Worm (Caenorhabditis elegans) whole organism, mixed stage, embryonic: ENCODE data around the gene R02C2.7.
A peak's percentile ranks its signal among the peaks of the same experiment; 100 is the strongest.

Experiments
- M03D4.4 ChIP-seq: sonication (generic microtip); optimal IDR thresholded peaks from 2 replicates; lab custom pipeline; 2017; ENCODE audit warnings: mild to moderate bottlenecking, missing genetic modification characterization, missing compliant biosample characterization
- bed-3 ChIP-seq: fragments of 200-800 bp; sonication (Bioruptor generic); optimal IDR thresholded peaks from 3 replicates; lab custom pipeline; 2018; ENCODE audit warnings: mild to moderate bottlenecking, missing genetic modification characterization, moderate library complexity, missing compliant biosample characterization
- blmp-1 ChIP-seq: fragments of 150-350 bp; optimal IDR thresholded peaks from 2 replicates; lab custom pipeline; 2014; ENCODE audit warnings: missing biosample characterization, missing genetic modification characterization
- ceh-43 ChIP-seq: fragments of 200-800 bp; sonication (Bioruptor generic); optimal IDR thresholded peaks from 2 replicates; lab custom pipeline; 2018; ENCODE audit warnings: mild to moderate bottlenecking, missing genetic modification characterization, moderate library complexity, missing compliant biosample characterization
- ceh-83 ChIP-seq: fragments of 200-800 bp; sonication (Bioruptor generic); optimal IDR thresholded peaks from 2 replicates; lab custom pipeline; 2018; ENCODE audit warnings: mild to moderate bottlenecking, missing genetic modification characterization, missing compliant biosample characterization
- ces-1 ChIP-seq: fragments of 150-350 bp; optimal IDR thresholded peaks from 2 replicates; lab custom pipeline; 2014; ENCODE audit warnings: missing biosample characterization, missing genetic modification reagents, missing genetic modification characterization
- cnd-1 ChIP-seq: fragments of 200-800 bp; sonication (Bioruptor generic); optimal IDR thresholded peaks from 2 replicates; lab custom pipeline; 2018; ENCODE audit warnings: mild to moderate bottlenecking, missing genetic modification characterization, missing compliant biosample characterization
- drap-1 ChIP-seq: fragments of 200-800 bp; sonication (Bioruptor generic); optimal IDR thresholded peaks from 3 replicates; lab custom pipeline; 2018; ENCODE audit warnings: mild to moderate bottlenecking, missing genetic modification characterization, missing compliant biosample characterization
- elt-1 ChIP-seq: sonication (generic microtip); optimal IDR thresholded peaks from 2 replicates; lab custom pipeline; 2017; ENCODE audit warnings: missing genetic modification characterization, mild to moderate bottlenecking, missing compliant biosample characterization, antibody characterized with exemption, moderate library complexity, borderline replicate concordance; ENCODE audit not compliant: insufficient read depth
- elt-3 ChIP-seq: fragments of 150-350 bp; optimal IDR thresholded peaks from 2 replicates; lab custom pipeline; 2014; ENCODE audit warnings: missing biosample characterization, missing genetic modification characterization
- flh-1 ChIP-seq: fragments of 200-800 bp; sonication (Bioruptor generic); optimal IDR thresholded peaks from 2 replicates; lab custom pipeline; 2018; ENCODE audit warnings: mild to moderate bottlenecking, missing genetic modification characterization, moderate library complexity, missing compliant biosample characterization
- hlh-1 ChIP-seq: fragments of 150-350 bp; optimal IDR thresholded peaks from 2 replicates; lab custom pipeline; 2014; ENCODE audit warnings: missing biosample characterization, missing genetic modification reagents, missing genetic modification characterization
- lin-13 ChIP-seq: fragments of 150-350 bp; optimal IDR thresholded peaks from 2 replicates; lab custom pipeline; 2014; ENCODE audit warnings: missing biosample characterization, missing genetic modification characterization
- lsy-2 ChIP-seq: fragments of 150-350 bp; optimal IDR thresholded peaks from 2 replicates; lab custom pipeline; 2014; ENCODE audit warnings: missing biosample characterization, missing genetic modification characterization
- mab-5 ChIP-seq: fragments of 150-350 bp; optimal IDR thresholded peaks from 2 replicates; lab custom pipeline; 2014; ENCODE audit warnings: missing biosample characterization, missing genetic modification characterization
- mep-1 ChIP-seq: fragments of 150-350 bp; optimal IDR thresholded peaks from 2 replicates; lab custom pipeline; 2017; ENCODE audit warnings: missing biosample characterization, missing genetic modification reagents, missing genetic modification characterization, inconsistent platforms
- mls-2 ChIP-seq: sonication (generic microtip); optimal IDR thresholded peaks from 2 replicates; lab custom pipeline; 2016; ENCODE audit warnings: mild to moderate bottlenecking, missing genetic modification characterization, moderate library complexity, missing compliant biosample characterization
- nhr-12 ChIP-seq: fragments of 150-350 bp; optimal IDR thresholded peaks from 2 replicates; lab custom pipeline; 2014; ENCODE audit warnings: missing biosample characterization, missing genetic modification characterization
- nhr-28 ChIP-seq: fragments of 150-350 bp; optimal IDR thresholded peaks from 2 replicates; lab custom pipeline; 2014; ENCODE audit warnings: missing biosample characterization, missing genetic modification characterization
- nhr-76 ChIP-seq: sonication (generic microtip); optimal IDR thresholded peaks from 2 replicates; lab custom pipeline; 2017; ENCODE audit warnings: missing biosample characterization, missing genetic modification characterization
- pha-4 ChIP-seq: fragments of 150-350 bp; optimal IDR thresholded peaks from 2 replicates; lab custom pipeline; 2018; ENCODE audit warnings: missing biosample characterization, missing genetic modification reagents, missing genetic modification characterization
- sem-2 ChIP-seq: fragments of 200-800 bp; sonication (Bioruptor generic); optimal IDR thresholded peaks from 2 replicates; lab custom pipeline; 2018; ENCODE audit warnings: mild to moderate bottlenecking, missing genetic modification characterization, missing compliant biosample characterization
- snpc-4 ChIP-seq: fragments of 150-350 bp; optimal IDR thresholded peaks from 2 replicates; lab custom pipeline; 2014; ENCODE audit warnings: missing biosample characterization, missing genetic modification characterization
- sptf-1 ChIP-seq: sonication (generic microtip); optimal IDR thresholded peaks from 2 replicates; lab custom pipeline; 2017; ENCODE audit warnings: mild to moderate bottlenecking, missing genetic modification characterization, moderate library complexity, missing compliant biosample characterization
- tbx-8 ChIP-seq: fragments of 200-800 bp; sonication (Bioruptor generic); optimal IDR thresholded peaks from 2 replicates; lab custom pipeline; 2018; ENCODE audit warnings: mild to moderate bottlenecking, missing genetic modification characterization, moderate library complexity, missing compliant biosample characterization
- unc-120 ChIP-seq: sonication (generic microtip); optimal IDR thresholded peaks from 2 replicates; lab custom pipeline; 2017; ENCODE audit warnings: missing genetic modification characterization, missing compliant biosample characterization; ENCODE audit not compliant: poor library complexity, severe bottlenecking
- unc-39 ChIP-seq: fragments of 150-350 bp; optimal IDR thresholded peaks from 2 replicates; lab custom pipeline; 2014; ENCODE audit warnings: missing biosample characterization, missing genetic modification characterization
- unc-62 ChIP-seq: fragments of 150-350 bp; optimal IDR thresholded peaks from 2 replicates; lab custom pipeline; 2014; ENCODE audit warnings: missing biosample characterization, missing genetic modification reagents, missing genetic modification characterization
- zip-8 ChIP-seq: fragments of 150-350 bp; optimal IDR thresholded peaks from 2 replicates; lab custom pipeline; 2014; ENCODE audit warnings: missing biosample characterization, missing genetic modification characterization
- ztf-11 ChIP-seq: fragments of 150-350 bp; optimal IDR thresholded peaks from 2 replicates; lab custom pipeline; 2014; ENCODE audit warnings: missing biosample characterization, missing genetic modification characterization

The R02C2.7 gene

DNA sequence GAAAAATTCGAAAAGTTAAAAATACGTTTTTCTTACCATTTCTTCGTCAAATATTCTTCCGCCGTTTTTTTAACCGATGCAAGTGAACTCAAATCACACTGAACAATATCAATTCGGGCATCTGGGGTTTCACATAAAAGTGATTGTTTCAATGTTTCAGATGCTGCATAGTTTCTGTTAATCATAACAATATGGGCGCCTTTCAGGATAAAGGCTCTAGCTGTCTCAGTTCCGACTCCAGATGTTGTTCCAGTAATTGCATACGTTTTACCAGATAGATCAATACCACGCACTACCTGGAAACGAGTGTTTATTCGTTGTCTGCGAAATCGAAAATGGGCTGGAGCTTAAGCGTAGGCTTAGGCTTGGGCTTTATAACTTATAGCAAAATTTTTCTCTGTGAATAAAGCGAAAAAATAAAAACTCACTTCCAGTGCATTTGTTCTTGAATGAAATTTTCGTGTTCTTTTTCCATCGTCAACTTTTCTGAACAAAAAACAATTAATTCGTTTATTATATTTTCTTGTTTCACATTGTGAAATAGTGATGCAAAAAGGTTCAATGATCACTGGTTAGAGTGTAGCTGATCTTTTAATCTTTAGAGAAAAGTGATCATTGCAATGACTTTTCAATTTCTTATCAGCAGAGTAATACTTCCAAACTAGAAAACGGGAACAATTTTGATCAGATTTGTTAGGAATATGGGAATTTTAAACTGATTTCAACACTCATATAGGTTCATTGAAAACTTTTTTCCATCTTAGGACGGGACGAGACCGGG, 30.8 kb downstream of the R02C2.7 start:
- TF ChIP-seq lin-13 (tag; lab: Kevin White, UChicago) (no peak), hlh-1 (tag; lab: Kevin White, UChicago) (no peak), drap-1 (GFP tag; lab: Kevin White, UChicago) (no peak), ceh-43 (GFP tag; lab: Kevin White, UChicago) (no peak), mls-2 (no peak), mep-1 (no peak), sem-2 (no peak), tbx-8 (no peak), ces-1 (GFP tag; lab: Kevin White, UChicago) (no peak), cnd-1 (tag; lab: Kevin White, UChicago) (no peak), flh-1 (no peak), ztf-11 (no peak), nhr-12 (tag; lab: Kevin White, UChicago) (no peak), elt-3 (tag; lab: Kevin White, UChicago) (no peak), lsy-2 (tag; lab: Kevin White, UChicago) (no peak), ceh-83 (GFP tag; lab: Kevin White, UChicago) (no peak), sptf-1 (no peak), mab-5 (tag; lab: Kevin White, UChicago) (no peak)

DNA sequence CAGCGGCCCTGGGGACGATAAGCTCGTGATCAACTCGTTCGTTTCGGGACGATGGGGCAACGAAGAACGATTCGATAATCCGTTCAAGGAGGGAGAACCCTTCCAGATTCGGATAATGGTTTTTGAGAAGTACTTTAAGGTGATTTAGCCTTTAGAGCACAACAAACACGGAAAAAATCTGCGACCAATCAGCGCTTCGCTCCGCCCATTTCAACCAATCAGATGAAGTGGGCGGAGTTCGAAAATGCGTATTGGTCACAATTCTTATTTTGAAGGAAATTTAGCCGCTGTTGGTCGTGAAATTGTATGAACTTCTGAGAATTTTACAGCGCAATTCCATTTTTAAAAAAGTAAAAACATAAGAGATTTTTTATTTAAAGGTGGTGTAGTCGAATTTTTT, 35.6 kb downstream of the R02C2.7 start:
- TF ChIP-seq nhr-12 (tag; lab: Kevin White, UChicago) (no peak), unc-120 (tag; lab: Kevin White, UChicago) (no peak), cnd-1 (tag; lab: Kevin White, UChicago) (no peak), lsy-2 (tag; lab: Kevin White, UChicago) (no peak), lin-13 (tag; lab: Kevin White, UChicago) (no peak), bed-3 (GFP tag; lab: Kevin White, UChicago) (no peak), pha-4 (tag; lab: Kevin White, UChicago) (no peak), elt-1 (no peak), zip-8 (tag; lab: Kevin White, UChicago) (no peak), sptf-1 (no peak), M03D4.4 (tag; lab: Kevin White, UChicago) (no peak), tbx-8 (no peak), blmp-1 (tag; lab: Kevin White, UChicago) (no peak), flh-1 (no peak), nhr-76 (tag; lab: Kevin White, UChicago) (no peak), sem-2 (no peak), unc-62 (GFP tag; lab: Kevin White, UChicago) (no peak), nhr-28 (tag; lab: Kevin White, UChicago) (no peak)

DNA sequence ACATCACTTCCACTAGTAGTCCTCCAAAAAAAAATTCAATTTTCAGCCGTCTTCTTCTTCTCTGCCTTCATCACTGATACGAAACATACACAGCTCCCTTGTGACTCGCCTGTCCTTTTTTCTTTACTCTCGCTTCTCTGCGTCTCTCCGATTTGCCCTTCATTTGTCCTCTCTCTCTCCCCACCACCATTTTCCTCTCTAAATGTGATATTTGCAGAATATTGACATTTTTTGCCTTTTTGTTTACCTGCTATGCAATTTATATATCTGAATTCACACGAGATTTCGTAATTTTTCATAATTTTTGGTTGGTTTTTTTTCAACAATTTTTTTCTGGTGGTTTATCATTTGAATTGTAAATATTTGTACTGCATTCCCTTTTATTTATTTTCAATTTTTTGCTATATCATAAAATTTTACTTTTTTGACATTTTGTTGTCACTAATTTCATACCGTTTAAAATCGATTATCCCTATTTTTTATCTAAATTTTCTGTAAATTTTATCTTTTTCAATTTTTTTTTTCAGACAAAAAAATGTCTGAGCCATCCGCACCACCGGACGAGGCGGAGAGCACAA, 38.5 kb downstream of the R02C2.7 start, which contains the start of gene lec-12:
Gene lec-12, plus strand, starts transcription at position 528 of the 578 bp plus-strand sequence.
- TF ChIP-seq ces-1 (GFP tag; lab: Kevin White, UChicago) (peak; percentile 30), mls-2 (no peak)

DNA sequence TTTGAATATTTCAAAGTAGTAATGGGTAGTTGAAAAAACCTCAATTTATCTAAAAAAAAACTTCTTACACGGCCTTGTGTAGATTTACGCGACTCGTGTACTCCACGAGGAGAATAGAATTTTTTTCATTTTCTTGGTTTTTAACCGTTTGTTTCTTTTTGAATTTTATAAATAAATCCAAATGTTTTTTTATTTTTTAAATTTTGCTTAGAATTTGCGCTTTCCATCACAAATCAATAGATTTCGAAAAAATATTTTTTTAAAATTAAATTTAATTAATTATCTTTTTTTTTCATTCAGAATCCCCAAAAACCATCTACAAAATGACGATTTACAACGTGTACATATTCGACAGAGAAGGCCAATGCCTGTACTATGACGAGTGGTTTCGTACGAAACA, 41.1 kb downstream of the R02C2.7 start, which contains the start of gene trpp-1:
Gene trpp-1, plus strand, starts transcription at position 301 of the 400 bp plus-strand sequence.
- TF ChIP-seq hlh-1 (tag; lab: Kevin White, UChicago) (no peak), flh-1 (no peak), unc-62 (GFP tag; lab: Kevin White, UChicago) (no peak), nhr-28 (tag; lab: Kevin White, UChicago) (no peak), nhr-76 (tag; lab: Kevin White, UChicago) (no peak), tbx-8 (no peak)

DNA sequence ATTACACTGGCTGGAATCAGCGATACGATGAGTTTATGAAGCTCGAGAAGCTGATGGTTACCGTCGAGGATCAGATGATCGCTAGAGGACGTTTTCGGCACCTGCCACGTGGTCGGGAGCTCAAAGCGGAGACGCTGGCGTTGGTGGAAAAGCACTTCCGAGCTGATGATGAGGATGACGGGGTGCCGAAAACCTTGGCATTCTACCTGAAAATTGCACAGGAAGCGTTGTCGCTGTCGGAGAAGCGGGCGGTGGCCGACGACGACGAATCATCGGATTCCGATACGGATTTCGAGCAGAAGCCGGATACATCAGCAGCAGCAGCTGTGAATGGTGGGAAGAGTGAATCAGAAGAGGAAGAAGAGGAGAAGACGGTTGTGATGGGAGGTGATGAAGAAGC, 47.7 kb downstream of the R02C2.7 start:
- TF ChIP-seq sem-2 (no peak), hlh-1 (tag; lab: Kevin White, UChicago) (no peak), sptf-1 (no peak), snpc-4 (tag; lab: Kevin White, UChicago) (no peak), elt-1 (no peak), elt-3 (tag; lab: Kevin White, UChicago) (no peak), mab-5 (tag; lab: Kevin White, UChicago) (no peak), unc-39 (tag; lab: Kevin White, UChicago) (no peak), nhr-76 (tag; lab: Kevin White, UChicago) (no peak), unc-120 (tag; lab: Kevin White, UChicago) (no peak), ceh-83 (GFP tag; lab: Kevin White, UChicago) (no peak), nhr-28 (tag; lab: Kevin White, UChicago) (no peak), pha-4 (tag; lab: Kevin White, UChicago) (no peak), ceh-43 (GFP tag; lab: Kevin White, UChicago) (no peak)
- TF ChIP-seq, all 35 proteins: peak for 0
